Fruit fly (Drosophila melanogaster) whole organism, embryonic: ENCODE measurements around the gene MtnE.

ENCODE experiments used
- Abd-B ChIP-seq: fragments of 200-800 bp; sonication (Bioruptor generic); optimal IDR thresholded peaks from 2 replicates; lab custom pipeline; 2018; ENCODE audit warnings: missing biosample characterization, mild to moderate bottlenecking, missing genetic modification characterization, moderate library complexity
- Antp ChIP-seq: fragments of 200-800 bp; sonication (Bioruptor generic); optimal IDR thresholded peaks from 3 replicates; lab custom pipeline; 2016; ENCODE audit warnings: missing biosample characterization, missing genetic modification characterization
- C15 ChIP-seq: fragments of 200-800 bp; sonication (Bioruptor generic); IDR thresholded peaks from 3 replicates; pipeline ENCODE4 v1.3.6; 2022; ENCODE audit warnings: missing biosample characterization, missing genetic modification characterization
- CG11093 ChIP-seq: fragments of 200-800 bp; sonication (Bioruptor generic); IDR thresholded peaks from 3 replicates; pipeline ENCODE4 v1.3.6; 2022; ENCODE audit warnings: missing biosample characterization, missing genetic modification characterization
- CG12391 ChIP-seq: fragments of 200-800 bp; sonication (Bioruptor generic); optimal IDR thresholded peaks from 3 replicates; lab custom pipeline; 2018; ENCODE audit warnings: missing biosample characterization, mild to moderate bottlenecking, missing genetic modification characterization, moderate library complexity
- CG13296 ChIP-seq: fragments of 200-800 bp; sonication (Bioruptor generic); optimal IDR thresholded peaks from 3 replicates; lab custom pipeline; 2018; ENCODE audit warnings: missing biosample characterization, mild to moderate bottlenecking, missing genetic modification characterization
- CG1792 ChIP-seq: fragments of 200-800 bp; sonication (Bioruptor generic); optimal IDR thresholded peaks from 2 replicates; lab custom pipeline; 2016; ENCODE audit warnings: missing biosample characterization, missing genetic modification characterization
- CG2712 ChIP-seq: fragments of 200-800 bp; optimal IDR thresholded peaks from 3 replicates; lab custom pipeline; 2019; ENCODE audit warnings: missing biosample characterization, mild to moderate bottlenecking, missing genetic modification characterization, moderate library complexity
- CG2875 ChIP-seq: fragments of 200-800 bp; sonication (Bioruptor generic); optimal IDR thresholded peaks from 2 replicates; lab custom pipeline; 2017; ENCODE audit warnings: missing biosample characterization, mild to moderate bottlenecking, missing genetic modification characterization, missing genetic modification reagents
- CG31441 ChIP-seq: fragments of 200-800 bp; sonication (Bioruptor generic); IDR thresholded peaks from 2 replicates; pipeline ENCODE4 v1.3.6; 2022; ENCODE audit warnings: missing biosample characterization, missing genetic modification characterization
- CG34422 ChIP-seq: fragments of 200-800 bp; sonication (Bioruptor generic); IDR thresholded peaks from 3 replicates; pipeline ENCODE4 v1.3.6; 2022; ENCODE audit warnings: missing biosample characterization, missing genetic modification characterization
- CG4404 ChIP-seq: fragments of 200-800 bp; sonication (Bioruptor generic); IDR thresholded peaks from 2 replicates; pipeline ENCODE4 v1.3.6; 2022; ENCODE audit warnings: missing biosample characterization, missing genetic modification characterization
- CG4730 ChIP-seq: fragments of 200-800 bp; sonication (Bioruptor generic); IDR thresholded peaks from 2 replicates; pipeline ENCODE4 v1.3.6; 2022; ENCODE audit warnings: missing biosample characterization, missing genetic modification characterization
- CG5180 ChIP-seq: fragments of 200-800 bp; sonication (Bioruptor generic); optimal IDR thresholded peaks from 3 replicates; lab custom pipeline; 2017; ENCODE audit warnings: missing biosample characterization, missing genetic modification characterization, mild to moderate bottlenecking, moderate library complexity, missing genetic modification reagents
- CG7357 ChIP-seq: fragments of 200-800 bp; sonication (Bioruptor generic); IDR thresholded peaks from 3 replicates; pipeline ENCODE4 v1.3.6; 2022; ENCODE audit warnings: missing biosample characterization, missing genetic modification characterization
- CG7556 ChIP-seq: fragments of 200-800 bp; sonication (Bioruptor generic); optimal IDR thresholded peaks from 2 replicates; lab custom pipeline; 2017; ENCODE audit warnings: missing biosample characterization, mild to moderate bottlenecking, missing genetic modification characterization
- CG7839 ChIP-seq: fragments of 200-800 bp; sonication (Bioruptor generic); optimal IDR thresholded peaks from 3 replicates; lab custom pipeline; 2018; ENCODE audit warnings: missing biosample characterization, mild to moderate bottlenecking, missing genetic modification characterization, moderate library complexity
- Dek ChIP-seq: fragments of 200-800 bp; sonication (Bioruptor generic); optimal IDR thresholded peaks from 3 replicates; lab custom pipeline; 2019; ENCODE audit warnings: missing biosample characterization, mild to moderate bottlenecking, missing genetic modification characterization, moderate library complexity
- E2f1 ChIP-seq: fragments of 200-800 bp; sonication (Bioruptor generic); IDR thresholded peaks from 2 replicates; pipeline ENCODE4 v1.3.6; 2022; ENCODE audit warnings: missing biosample characterization, missing genetic modification characterization
- Fer3 ChIP-seq: fragments of 200-800 bp; sonication (Bioruptor generic); optimal IDR thresholded peaks from 2 replicates; lab custom pipeline; 2018; ENCODE audit warnings: missing biosample characterization, mild to moderate bottlenecking, missing genetic modification characterization, moderate library complexity
- GATAe ChIP-seq: fragments of 200-800 bp; sonication (Bioruptor generic); conservative IDR thresholded peaks from 2 replicates; pipeline ENCODE4 v1.3.6; 2022; ENCODE audit warnings: missing biosample characterization, missing genetic modification characterization
- HHEX ChIP-seq: fragments of 200-800 bp; sonication (Bioruptor generic); optimal IDR thresholded peaks from 3 replicates; lab custom pipeline; 2017; ENCODE audit warnings: missing biosample characterization, mild to moderate bottlenecking, missing genetic modification characterization, missing genetic modification reagents
- Hr78 ChIP-seq, 2 experiments: fragments of 200-800 bp in 1 of 2; fragments of >200 bp in 1 of 2; sonication (Bioruptor generic) in 1 of 2; optimal IDR thresholded peaks; 2 replicates each; lab custom pipeline; 2017 to 2019; ENCODE audit warnings: missing biosample characterization in 2 of 2, missing genetic modification characterization in 2 of 2, mild to moderate bottlenecking in 1 of 2, moderate library complexity in 1 of 2
- MBD-R2 ChIP-seq: fragments of 200-800 bp; sonication (Bioruptor generic); IDR thresholded peaks from 2 replicates; pipeline ENCODE4 v1.3.6; 2022; ENCODE audit warnings: missing biosample characterization, missing genetic modification characterization
- Myb ChIP-seq: fragments of 200-800 bp; sonication (Bioruptor generic); optimal IDR thresholded peaks from 2 replicates; lab custom pipeline; 2016; ENCODE audit warnings: missing biosample characterization, missing genetic modification characterization
- NC2β ChIP-seq: fragments of 200-800 bp; sonication (Bioruptor generic); optimal IDR thresholded peaks from 2 replicates; lab custom pipeline; 2016; ENCODE audit warnings: missing biosample characterization, missing genetic modification characterization
- NfI ChIP-seq: fragments of 200-800 bp; sonication (Bioruptor generic); optimal IDR thresholded peaks from 3 replicates; lab custom pipeline; 2018; ENCODE audit warnings: missing biosample characterization, mild to moderate bottlenecking, missing genetic modification characterization, moderate library complexity
- PHDP ChIP-seq: fragments of 200-800 bp; sonication (Bioruptor generic); optimal IDR thresholded peaks from 3 replicates; lab custom pipeline; 2018; ENCODE audit warnings: missing biosample characterization, mild to moderate bottlenecking, missing genetic modification characterization, moderate library complexity
- Ptx1 ChIP-seq: fragments of 200-800 bp; sonication (Bioruptor generic); IDR thresholded peaks from 2 replicates; pipeline ENCODE4 v1.3.6; 2022; ENCODE audit warnings: missing biosample characterization, missing genetic modification characterization
- Trl ChIP-seq, 3 experiments: fragments of >200 bp in 2 of 3; fragments of 200-800 bp in 1 of 3; sonication (Bioruptor generic) in 1 of 3; optimal IDR thresholded peaks; 2 replicates in 1 of 3; 3 replicates in 2 of 3; lab custom pipeline; 2016 to 2017; ENCODE audit warnings: missing biosample characterization in 1 of 3, missing genetic modification characterization in 1 of 3
- Xbp1 ChIP-seq: fragments of 200-800 bp; sonication (Bioruptor generic); optimal IDR thresholded peaks from 3 replicates; lab custom pipeline; 2016; ENCODE audit warnings: missing biosample characterization, mild to moderate bottlenecking, missing genetic modification characterization
- ap ChIP-seq: fragments of 200-800 bp; sonication (Bioruptor generic); IDR thresholded peaks from 2 replicates; pipeline ENCODE4 v1.3.6; 2022; ENCODE audit warnings: missing biosample characterization, missing genetic modification characterization
- ase ChIP-seq: fragments of 200-800 bp; sonication (Bioruptor generic); IDR thresholded peaks from 3 replicates; pipeline ENCODE4 v1.3.6; 2022; ENCODE audit warnings: missing biosample characterization, missing genetic modification characterization
- bcd ChIP-seq: fragments of 200-800 bp; sonication (Bioruptor generic); optimal IDR thresholded peaks from 2 replicates; lab custom pipeline; 2017; ENCODE audit warnings: missing biosample characterization, mild to moderate bottlenecking, missing genetic modification characterization
- bigmax ChIP-seq: fragments of 200-800 bp; sonication (Bioruptor generic); optimal IDR thresholded peaks from 2 replicates; lab custom pipeline; 2018; ENCODE audit warnings: missing biosample characterization, mild to moderate bottlenecking, missing genetic modification characterization
- emc ChIP-seq: fragments of 200-800 bp; sonication (Bioruptor generic); optimal IDR thresholded peaks from 2 replicates; lab custom pipeline; 2016; ENCODE audit warnings: missing biosample characterization, missing genetic modification characterization
- fu2 ChIP-seq: fragments of 200-800 bp; sonication (Bioruptor generic); optimal IDR thresholded peaks from 2 replicates; lab custom pipeline; 2016; ENCODE audit warnings: missing biosample characterization, missing genetic modification characterization
- gfzf ChIP-seq: fragments of 200-800 bp; sonication (Bioruptor generic); optimal IDR thresholded peaks from 2 replicates; lab custom pipeline; 2016; ENCODE audit warnings: missing biosample characterization, mild to moderate bottlenecking, missing genetic modification characterization, moderate library complexity
- grau ChIP-seq: fragments of 200-800 bp; optimal IDR thresholded peaks from 3 replicates; lab custom pipeline; 2019; ENCODE audit warnings: missing biosample characterization, mild to moderate bottlenecking, missing genetic modification characterization, moderate library complexity
- insv ChIP-seq, 2 experiments: fragments of 200-800 bp; sonication (Bioruptor generic); optimal IDR thresholded peaks; 3 replicates each; lab custom pipeline; 2016 to 2018; ENCODE audit warnings: missing biosample characterization in 2 of 2, missing genetic modification characterization in 2 of 2
- kah ChIP-seq: fragments of 200-800 bp; sonication (Bioruptor generic); optimal IDR thresholded peaks from 2 replicates; lab custom pipeline; 2018; ENCODE audit warnings: missing biosample characterization, mild to moderate bottlenecking, missing genetic modification characterization
- kay ChIP-seq: fragments of 200-800 bp; sonication (Bioruptor generic); optimal IDR thresholded peaks from 2 replicates; lab custom pipeline; 2016; ENCODE audit warnings: missing biosample characterization, missing genetic modification characterization
- knrl ChIP-seq: fragments of 200-800 bp; sonication (Bioruptor generic); IDR thresholded peaks from 3 replicates; pipeline ENCODE4 v1.3.6; 2022; ENCODE audit warnings: missing biosample characterization, missing genetic modification characterization; ENCODE audit not compliant: partially characterized antibody
- lmd ChIP-seq: fragments of 200-800 bp; sonication (Bioruptor generic); IDR thresholded peaks from 2 replicates; pipeline ENCODE4 v1.3.6; 2022; ENCODE audit warnings: missing biosample characterization, missing genetic modification characterization
- pnt ChIP-seq: fragments of 200-800 bp; sonication (Bioruptor generic); optimal IDR thresholded peaks from 3 replicates; lab custom pipeline; 2016; ENCODE audit warnings: missing biosample characterization, missing genetic modification characterization
- row ChIP-seq: fragments of 200-800 bp; sonication (Bioruptor generic); IDR thresholded peaks from 3 replicates; pipeline ENCODE4 v1.3.6; 2022; ENCODE audit warnings: missing biosample characterization, missing genetic modification characterization
- scrt ChIP-seq: fragments of 200-800 bp; sonication (Bioruptor generic); optimal IDR thresholded peaks from 2 replicates; lab custom pipeline; 2018; ENCODE audit warnings: missing biosample characterization, mild to moderate bottlenecking, missing genetic modification characterization, moderate library complexity
- ssp ChIP-seq: fragments of 200-800 bp; sonication (Bioruptor generic); IDR thresholded peaks from 2 replicates; pipeline ENCODE4 v1.3.6; 2022; ENCODE audit warnings: missing biosample characterization, missing genetic modification characterization
- tup ChIP-seq: fragments of 200-800 bp; sonication (Bioruptor generic); optimal IDR thresholded peaks from 2 replicates; lab custom pipeline; 2016; ENCODE audit warnings: missing biosample characterization, mild to moderate bottlenecking, missing genetic modification characterization, moderate library complexity
- vvl ChIP-seq: fragments of 200-800 bp; sonication (Bioruptor generic); IDR thresholded peaks from 2 replicates; pipeline ENCODE4 v1.3.6; 2022; ENCODE audit warnings: missing biosample characterization, missing genetic modification characterization

MtnE gene

dm6 chr3R:20555023-20555422 lies 20.5 kb upstream of the MtnE start (continued):
- 0 out of 3 replicates have a peak, but pooled peaks have one; percentile 56 for TF ChIP-seq CG34422
- peak; percentile 87 for TF ChIP-seq vvl (GFP tag; lab: Robert Waterston, UW)
- 0 out of 2 replicates have a peak, but pooled peaks have one; percentile 14 for TF ChIP-seq ap (GFP tag; lab: Robert Waterston, UW)
- no peak for TF ChIP-seq bigmax (GFP tag; lab: Kevin White, UChicago)
- TF ChIP-seq bcd (GFP tag; lab: Kevin White, UChicago) = peak; percentile 68
- TF ChIP-seq Abd-B (GFP tag; lab: Kevin White, UChicago) = peak; percentile 20
- TF ChIP-seq CG7839 = peak; percentile 82
- TF ChIP-seq CG4404 = no peak
- peak; percentile 37; the same call in 1 of the 2 replicates for TF ChIP-seq MBD-R2
- no peak for TF ChIP-seq Xbp1 (GFP tag; lab: Kevin White, UChicago)
- TF ChIP-seq PHDP (tag; lab: Kevin White, UChicago) = peak; percentile 2
- TF ChIP-seq CG7556 (GFP tag; lab: Kevin White, UChicago) = peak; percentile 27
- TF ChIP-seq Dek (tag; lab: Kevin White, UChicago) = peak; percentile 41
- peak; percentile 9 for TF ChIP-seq kah (GFP tag; lab: Kevin White, UChicago)
- peak; percentile 2 for TF ChIP-seq CG12391 (tag; lab: Kevin White, UChicago)
- peak; percentile 40; the same call in 1 of the 2 replicates for TF ChIP-seq ssp (GFP tag; lab: Robert Waterston, UW)
- no peak for TF ChIP-seq CG2875 (GFP tag; lab: Kevin White, UChicago)
- TF ChIP-seq pnt (GFP tag; lab: Kevin White, UChicago) = peak; percentile 12
- no peak for TF ChIP-seq gfzf
- peak; percentile 51 for TF ChIP-seq CG4730 (GFP tag; lab: Robert Waterston, UW)
- peak; percentile 54 for TF ChIP-seq HHEX
- no peak for TF ChIP-seq CG7357 (GFP tag; lab: Robert Waterston, UW)
- TF ChIP-seq scrt (GFP tag; lab: Kevin White, UChicago) = peak; percentile 70
- TF ChIP-seq NC2β = no peak
- peak; percentile 78 for TF ChIP-seq CG2712 (tag; lab: Kevin White, UChicago)
- peak; percentile 46 for TF ChIP-seq kay (GFP tag; lab: Kevin White, UChicago)
- TF ChIP-seq lmd (GFP tag; lab: Robert Waterston, UW) = peak; percentile 58
- TF ChIP-seq grau (tag; lab: Kevin White, UChicago) = peak; percentile 36
- peak; percentile 71 for TF ChIP-seq E2f1 (GFP tag; lab: Robert Waterston, UW)
- TF ChIP-seq Fer3 = peak; percentile 80
- 0 out of 3 replicates have a peak, but pooled peaks have one; percentile 24 for TF ChIP-seq C15
- no peak for TF ChIP-seq insv (GFP tag; optimal IDR thresholded peaks at IDR 0.05; lab: Kevin White, UChicago)
- TF ChIP-seq CG31441 (GFP tag; lab: Robert Waterston, UW) = peak; percentile 77
- peak; percentile 53 for TF ChIP-seq CG5180 (GFP tag; lab: Kevin White, UChicago)
- no peak for TF ChIP-seq Antp (GFP tag; lab: Kevin White, UChicago)
- peak; percentile 2 for TF ChIP-seq NfI (GFP tag; lab: Kevin White, UChicago)
- TF ChIP-seq emc (GFP tag; lab: Kevin White, UChicago) = peak; percentile 35
- TF ChIP-seq Hr78 (GFP tag; optimal IDR thresholded peaks at IDR 0.05; lab: Kevin White, UChicago) = peak in 1 of 2 experiments; percentile 24
- TF ChIP-seq CG13296 (GFP tag; lab: Kevin White, UChicago) = peak; percentile 73
- no peak for TF ChIP-seq Trl (optimal IDR thresholded peaks at IDR 0.05; lab: Kevin White, UChicago)
- TF ChIP-seq Trl (GFP tag; optimal IDR thresholded peaks at IDR 0.05; lab: Kevin White, UChicago) = peak; percentile 16
- TF ChIP-seq GATAe (GFP tag; lab: Robert Waterston, UW) = 0 out of 2 replicates have a peak, but pooled peaks have one; percentile 14
- TF ChIP-seq CG1792 (GFP tag; lab: Kevin White, UChicago) = peak; percentile 7
- TF ChIP-seq tup (GFP tag; lab: Kevin White, UChicago) = peak; percentile 11
- TF ChIP-seq row (GFP tag; lab: Robert Waterston, UW) = 0 out of 3 replicates have a peak, but pooled peaks have one; percentile 11
- TF ChIP-seq Myb (GFP tag; lab: Kevin White, UChicago) = peak; percentile 7
- 0 out of 3 replicates have a peak, but pooled peaks have one; percentile 33 for TF ChIP-seq ase (GFP tag; lab: Robert Waterston, UW)
- TF ChIP-seq Ptx1 (GFP tag; lab: Robert Waterston, UW) = peak; percentile 73
- TF ChIP-seq CG11093 (GFP tag; lab: Robert Waterston, UW) = peak; percentile 38; the same call in 1 of the 3 replicates
- TF ChIP-seq knrl (GFP tag; lab: Robert Waterston, UW) = no peak
- no peak for TF ChIP-seq fu2 (GFP tag; lab: Kevin White, UChicago)
